Worm (Caenorhabditis elegans) whole organism, midembryonic: ENCODE data around the gene fbxa-112.
"Not testable (repeated sequence)": the region's sequence is repeated elsewhere in the genome, so short reads cannot be mapped to it uniquely, and the experiment has no call there.

Experiments used
- cog-1 ChIP-seq: sonication (generic microtip); optimal IDR thresholded peaks from 2 replicates; lab custom pipeline; 2016; ENCODE audit warnings: missing genetic modification characterization, missing compliant biosample characterization
- flt-1 ChIP-seq: fragments of 200-800 bp; sonication (Bioruptor generic); IDR thresholded peaks from 2 replicates; pipeline ENCODE4 v1.3.6; 2022; ENCODE audit warnings: missing genetic modification characterization, missing compliant biosample characterization
- klf-2 ChIP-seq: fragments of 200-800 bp; sonication (Bioruptor generic); conservative IDR thresholded peaks from 2 replicates; pipeline ENCODE4 v1.3.6; 2022; ENCODE audit warnings: missing genetic modification reagents, missing genetic modification characterization, missing compliant biosample characterization
- ref-1 ChIP-seq: fragments of 200-800 bp; sonication (Bioruptor generic); conservative IDR thresholded peaks from 2 replicates; pipeline ENCODE4 v1.3.6; 2022; ENCODE audit warnings: missing genetic modification reagents, missing genetic modification characterization, missing compliant biosample characterization
- tab-1 ChIP-seq: fragments of 200-800 bp; sonication (Bioruptor generic); IDR thresholded peaks from 2 replicates; pipeline ENCODE4 v1.3.6; 2022; ENCODE audit warnings: missing genetic modification characterization, missing compliant biosample characterization
- ztf-23 ChIP-seq: fragments of 200-800 bp; sonication (Bioruptor generic); IDR thresholded peaks from 2 replicates; pipeline ENCODE4 v1.3.6; 2022; ENCODE audit warnings: missing genetic modification reagents, missing genetic modification characterization, missing compliant biosample characterization
- ztf-29 ChIP-seq: fragments of 200-800 bp; sonication (Bioruptor generic); IDR thresholded peaks from 2 replicates; pipeline ENCODE4 v1.3.6; 2022; ENCODE audit warnings: missing genetic modification reagents, missing genetic modification characterization, missing compliant biosample characterization

DNA sequence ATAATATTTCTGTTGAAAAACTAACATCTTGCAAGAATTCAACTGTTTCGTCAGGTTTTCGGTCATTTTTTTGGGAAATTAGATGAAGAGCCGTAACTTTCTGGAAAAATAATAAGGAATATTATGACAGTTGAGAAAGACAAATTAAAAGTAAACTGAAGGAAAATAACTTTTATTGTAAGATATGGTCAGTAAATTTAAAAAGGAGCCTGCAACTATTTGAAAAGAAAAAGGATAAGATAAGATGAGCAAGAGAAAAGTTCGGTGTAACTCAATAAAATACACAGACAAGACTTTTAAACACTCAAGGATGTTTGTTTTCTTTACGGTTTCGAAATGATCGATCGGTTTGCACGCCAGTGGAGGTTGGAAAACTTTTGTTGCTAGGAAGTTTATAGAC, 1.7 kb upstream of the fbxa-112 start, which contains the start of gene fbxa-111:
- TF ChIP-seq flt-1 (GFP tag; lab: Robert Waterston, UW); klf-2; ztf-29 (GFP tag; lab: Robert Waterston, UW); ref-1 (GFP tag; lab: Robert Waterston, UW); ztf-23 (GFP tag; lab: Robert Waterston, UW); cog-1 (tag; lab: Kevin White, UChicago); tab-1 (GFP tag; lab: Robert Waterston, UW): not testable (repeated sequence)
